Worm (Caenorhabditis elegans) whole organism, L4/young adult: ENCODE results near the gene cdk-11.2.

Source experiments
- W03F9.2 ChIP-seq: fragments of 150-350 bp; optimal IDR thresholded peaks from 2 replicates; lab custom pipeline; 2014; ENCODE audit warnings: missing biosample characterization, missing genetic modification characterization
- dao-5 ChIP-seq: sonication (generic microtip); optimal IDR thresholded peaks from 2 replicates; lab custom pipeline; 2016; ENCODE audit warnings: missing genotype, missing genetic modification characterization, moderate library complexity, missing compliant biosample characterization

DNA sequence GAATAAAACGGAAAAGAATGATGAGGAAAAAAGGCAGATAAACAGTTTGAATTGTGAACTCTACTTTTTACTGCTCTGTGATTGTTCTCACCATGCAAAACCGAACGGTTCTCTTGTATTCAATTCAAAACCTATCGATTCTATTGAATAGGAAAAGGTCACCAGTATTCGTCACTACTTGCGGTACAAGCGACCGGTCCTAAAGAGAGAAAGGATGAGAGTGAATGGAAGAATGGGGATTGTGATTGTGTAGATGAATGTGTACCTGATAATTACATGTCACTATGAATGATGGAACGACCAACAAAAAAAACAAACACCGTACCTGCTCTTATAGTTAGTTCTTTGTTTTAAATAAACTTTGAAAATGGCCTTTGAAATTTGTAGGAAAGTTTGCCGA lies 13.2 kb upstream of the cdk-11.2 start:
- no peak for TF ChIP-seq W03F9.2 (tag; lab: Kevin White, UChicago)
- TF ChIP-seq dao-5 (tag; lab: Kevin White, UChicago) = no peak
